Fruit fly (Drosophila melanogaster): ENCODE data around the gene loj.

The loj gene

DNA sequence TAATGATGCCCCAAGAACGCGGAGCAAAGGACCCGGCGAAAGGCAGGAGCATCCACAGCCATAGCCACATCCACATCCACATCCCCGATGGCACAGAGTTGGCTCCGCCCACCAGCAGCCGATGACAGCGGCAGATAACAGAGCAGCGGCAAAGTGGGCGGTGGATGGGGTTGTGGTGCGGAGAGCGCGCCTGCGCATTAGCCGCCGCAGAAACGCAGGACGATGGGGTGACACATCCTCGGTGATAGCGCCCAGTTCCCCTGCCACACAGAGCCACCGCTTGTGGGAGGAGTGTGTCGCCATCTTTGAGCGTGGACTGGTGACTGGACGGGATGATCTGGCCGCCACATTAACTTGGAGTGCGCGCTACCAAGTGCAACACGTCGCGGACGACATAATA lies 2.5 kb downstream of the loj start, which contains the start of gene Ets65A:
TSS of gene Ets65A (plus strand) at position 348 of the 400 bp plus-strand sequence.
- TF ChIP-seq CG11617 (GFP tag; optimal IDR thresholded peaks at IDR 0.05) = no peak
- TF ChIP-seq CG33017 (tag; optimal IDR thresholded peaks at IDR 0.05) = no peak
- no peak for TF ChIP-seq bab1 (GFP tag; optimal IDR thresholded peaks at IDR 0.05)
- TF ChIP-seq toe (GFP tag; optimal IDR thresholded peaks at IDR 0.05) = no peak
- TF ChIP-seq Hr96 (GFP tag; optimal IDR thresholded peaks at IDR 0.05) = no peak
- TF ChIP-seq Clk (GFP tag; optimal IDR thresholded peaks at IDR 0.05) = no peak
- no peak for TF ChIP-seq cnc (optimal IDR thresholded peaks at IDR 0.05)
- no peak for TF ChIP-seq cic (GFP tag; optimal IDR thresholded peaks at IDR 0.05)
- no peak for TF ChIP-seq ovo (GFP tag; optimal IDR thresholded peaks at IDR 0.05)
- no peak for TF ChIP-seq tj (GFP tag; optimal IDR thresholded peaks at IDR 0.05)
- TF ChIP-seq CG7045 (GFP tag; optimal IDR thresholded peaks at IDR 0.05) = no peak
- TF ChIP-seq CG5204 (GFP tag; optimal IDR thresholded peaks at IDR 0.05) = no peak
- no peak for TF ChIP-seq CG14711 (tag; optimal IDR thresholded peaks at IDR 0.05)
- no peak for TF ChIP-seq CG1620 (GFP tag; optimal IDR thresholded peaks at IDR 0.05)
- no peak for TF ChIP-seq Mnt (GFP tag; optimal IDR thresholded peaks at IDR 0.05)

dm6 chr3L:6103658-6104057 lies 8.9 kb downstream of the loj start:
- no peak for TF ChIP-seq toe (GFP tag; optimal IDR thresholded peaks at IDR 0.05)
- no peak for TF ChIP-seq Crg-1 (GFP tag; optimal IDR thresholded peaks at IDR 0.05)
- TF ChIP-seq pad (GFP tag; optimal IDR thresholded peaks at IDR 0.05) = no peak
- TF ChIP-seq CG12768 (GFP tag; optimal IDR thresholded peaks at IDR 0.05) = no peak
- TF ChIP-seq CG11617 (GFP tag; optimal IDR thresholded peaks at IDR 0.05) = no peak
- no peak for TF ChIP-seq CG33017 (tag; optimal IDR thresholded peaks at IDR 0.05)
- TF ChIP-seq CG14711 (tag; optimal IDR thresholded peaks at IDR 0.05) = no peak
- TF ChIP-seq ovo (GFP tag; optimal IDR thresholded peaks at IDR 0.05) = no peak
- TF ChIP-seq tj (GFP tag; optimal IDR thresholded peaks at IDR 0.05) = no peak
- no peak for TF ChIP-seq CG7101 (tag; optimal IDR thresholded peaks at IDR 0.05)
- TF ChIP-seq CG5204 (GFP tag; optimal IDR thresholded peaks at IDR 0.05) = no peak
- TF ChIP-seq cnc (optimal IDR thresholded peaks at IDR 0.05) = no peak

DNA sequence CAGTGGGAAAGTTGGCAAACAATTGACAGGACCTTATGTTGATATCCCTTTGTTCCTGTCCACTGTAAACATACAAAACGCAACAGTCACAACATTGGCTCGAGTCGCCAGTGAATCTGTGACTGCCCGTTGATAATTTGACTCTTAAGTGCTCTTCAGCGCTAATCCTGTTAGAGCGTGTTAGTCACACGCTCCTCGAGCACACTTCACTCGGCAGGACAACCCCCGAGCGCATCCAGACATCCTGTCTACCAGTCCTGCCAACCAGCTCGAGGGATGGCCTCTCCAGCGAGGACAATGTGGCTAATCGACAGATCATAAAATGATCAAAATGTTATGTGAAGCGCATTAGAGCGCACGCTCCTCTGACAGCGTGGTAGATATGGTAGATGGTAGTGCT lies 9.8 kb downstream of the loj start:
- no peak for TF ChIP-seq CG7045 (GFP tag; optimal IDR thresholded peaks at IDR 0.05)
- no peak for TF ChIP-seq pad (GFP tag; optimal IDR thresholded peaks at IDR 0.05)
- no peak for TF ChIP-seq kay (GFP tag; ENCODE audit: borderline replicate concordance)
- no peak for TF ChIP-seq CG1620 (GFP tag; optimal IDR thresholded peaks at IDR 0.05)
- TF ChIP-seq toe (GFP tag; optimal IDR thresholded peaks at IDR 0.05) = no peak
- no peak for TF ChIP-seq Crg-1 (GFP tag; optimal IDR thresholded peaks at IDR 0.05)
- no peak for TF ChIP-seq CG12768 (GFP tag; optimal IDR thresholded peaks at IDR 0.05)

dm6 chr3L:6105435-6105834 lies 10.6 kb downstream of the loj start:
- TF ChIP-seq cnc (optimal IDR thresholded peaks at IDR 0.05) (no peak), CG1620 (GFP tag; optimal IDR thresholded peaks at IDR 0.05) (no peak), Mnt (GFP tag; optimal IDR thresholded peaks at IDR 0.05) (no peak), CG5204 (GFP tag; optimal IDR thresholded peaks at IDR 0.05) (no peak), pad (GFP tag; optimal IDR thresholded peaks at IDR 0.05) (no peak), CG7101 (tag; optimal IDR thresholded peaks at IDR 0.05) (no peak), CG7045 (GFP tag; optimal IDR thresholded peaks at IDR 0.05) (no peak), toe (GFP tag; optimal IDR thresholded peaks at IDR 0.05) (no peak), bab1 (GFP tag; optimal IDR thresholded peaks at IDR 0.05) (no peak), CG33017 (tag; optimal IDR thresholded peaks at IDR 0.05) (no peak), kay (GFP tag; ENCODE audit: borderline replicate concordance) (no peak), ovo (GFP tag; optimal IDR thresholded peaks at IDR 0.05) (no peak), tj (GFP tag; optimal IDR thresholded peaks at IDR 0.05) (no peak), CG14711 (tag; optimal IDR thresholded peaks at IDR 0.05) (no peak), Hr96 (GFP tag; optimal IDR thresholded peaks at IDR 0.05) (no peak), cic (GFP tag; optimal IDR thresholded peaks at IDR 0.05) (no peak), CG11617 (GFP tag; optimal IDR thresholded peaks at IDR 0.05) (no peak), CG12768 (GFP tag; optimal IDR thresholded peaks at IDR 0.05) (no peak), Crg-1 (GFP tag; optimal IDR thresholded peaks at IDR 0.05) (no peak), Clk (GFP tag; optimal IDR thresholded peaks at IDR 0.05) (no peak)

dm6 chr3L:6106717-6107116 lies 11.9 kb downstream of the loj start:
- TF ChIP-seq CG11617 (GFP tag; optimal IDR thresholded peaks at IDR 0.05) (no peak), pad (GFP tag; optimal IDR thresholded peaks at IDR 0.05) (no peak), CG14711 (tag; optimal IDR thresholded peaks at IDR 0.05) (no peak), CG7045 (GFP tag; optimal IDR thresholded peaks at IDR 0.05) (no peak), CG5204 (GFP tag; optimal IDR thresholded peaks at IDR 0.05) (no peak), cnc (optimal IDR thresholded peaks at IDR 0.05) (no peak), toe (GFP tag; optimal IDR thresholded peaks at IDR 0.05) (no peak), bab1 (GFP tag; optimal IDR thresholded peaks at IDR 0.05) (no peak), CG33017 (tag; optimal IDR thresholded peaks at IDR 0.05) (no peak), tj (GFP tag; optimal IDR thresholded peaks at IDR 0.05) (no peak), Hr96 (GFP tag; optimal IDR thresholded peaks at IDR 0.05) (no peak), ovo (GFP tag; optimal IDR thresholded peaks at IDR 0.05) (no peak), CG12768 (GFP tag; optimal IDR thresholded peaks at IDR 0.05) (no peak), Mnt (GFP tag; optimal IDR thresholded peaks at IDR 0.05) (no peak), Crg-1 (GFP tag; optimal IDR thresholded peaks at IDR 0.05) (no peak)

- no peak for TF ChIP-seq bab1 (GFP tag; optimal IDR thresholded peaks at IDR 0.05)
- no peak for TF ChIP-seq cic (GFP tag; optimal IDR thresholded peaks at IDR 0.05)
- TF ChIP-seq CG5204 (GFP tag; optimal IDR thresholded peaks at IDR 0.05) = no peak
- no peak for TF ChIP-seq pad (GFP tag; optimal IDR thresholded peaks at IDR 0.05)
- TF ChIP-seq toe (GFP tag; optimal IDR thresholded peaks at IDR 0.05) = no peak
- TF ChIP-seq kay (GFP tag; ENCODE audit: borderline replicate concordance) = no peak
- no peak for TF ChIP-seq CG11617 (GFP tag; optimal IDR thresholded peaks at IDR 0.05)
- TF ChIP-seq CG14711 (tag; optimal IDR thresholded peaks at IDR 0.05) = no peak
- TF ChIP-seq CG7045 (GFP tag; optimal IDR thresholded peaks at IDR 0.05) = no peak
- TF ChIP-seq Crg-1 (GFP tag; optimal IDR thresholded peaks at IDR 0.05) = no peak
- no peak for TF ChIP-seq Hr96 (GFP tag; optimal IDR thresholded peaks at IDR 0.05)
- no peak for TF ChIP-seq tj (GFP tag; optimal IDR thresholded peaks at IDR 0.05)
These were observed 13.7 kb downstream of the loj start for dm6 chr3L:6108264-6109060.
